Worm (Caenorhabditis elegans) whole organism, L1 larva: ENCODE measurements around the gene B0546.3.

Experiments
- ceh-8 ChIP-seq: fragments of 200-800 bp; sonication (Bioruptor generic); optimal IDR thresholded peaks from 2 replicates; lab custom pipeline; 2018; ENCODE audit warnings: mild to moderate bottlenecking, missing genetic modification characterization, moderate library complexity, missing compliant biosample characterization
- ceh-82 ChIP-seq, 3 experiments: fragments of 150-350 bp in 1 of 3; sonication (generic microtip) in 2 of 3; optimal IDR thresholded peaks; 2 replicates each; lab custom pipeline; 2014 to 2017; ENCODE audit warnings: missing biosample characterization in 3 of 3, missing genetic modification characterization in 3 of 3
- lin-15B ChIP-seq: fragments of 150-350 bp; sonication (generic microtip); optimal IDR thresholded peaks from 3 replicates; lab custom pipeline; 2014; ENCODE audit warnings: missing biosample characterization, missing genetic modification characterization
- mdl-1 ChIP-seq, 2 experiments: fragments of 150-350 bp; optimal IDR thresholded peaks; 2 replicates each; lab custom pipeline; 2014 to 2017; ENCODE audit warnings: missing biosample characterization in 2 of 2, missing genetic modification characterization in 2 of 2, inconsistent platforms in 1 of 2
- snpc-4 ChIP-seq: fragments of 150-350 bp; optimal IDR thresholded peaks from 2 replicates; lab custom pipeline; 2014; ENCODE audit warnings: missing biosample characterization, missing genetic modification characterization
- sox-4 ChIP-seq: sonication (generic microtip); optimal IDR thresholded peaks from 2 replicates; lab custom pipeline; 2016; ENCODE audit warnings: missing genetic modification characterization, missing compliant biosample characterization
- swsn-7 ChIP-seq: sonication (generic microtip); optimal IDR thresholded peaks from 2 replicates; lab custom pipeline; 2016; ENCODE audit warnings: missing genetic modification characterization, missing compliant biosample characterization

- TF ChIP-seq lin-15B (no peak), sox-4 (no peak), snpc-4 (no peak), swsn-7 (tag; lab: Kevin White, UChicago) (no peak), ceh-8 (GFP tag; lab: Kevin White, UChicago) (no peak), mdl-1 (tag; optimal IDR thresholded peaks at IDR 0.05; lab: Kevin White, UChicago) (no peak), ceh-82 (tag; optimal IDR thresholded peaks at IDR 0.05; lab: Kevin White, UChicago) (no peak)
Measured at ce11 chrIV:3363221-3363620, 19.4 kb downstream of the B0546.3 start, which contains the start of gene Y55H10A.2.
